Worm (Caenorhabditis elegans) whole organism, late embryonic: ENCODE results near the gene pat-2.

ENCODE experiments used
- nfya-1 ChIP-seq: sonication (generic microtip); optimal IDR thresholded peaks from 2 replicates; lab custom pipeline; 2017; ENCODE audit warnings: missing genetic modification characterization, mild to moderate bottlenecking, missing compliant biosample characterization, antibody characterized with exemption, moderate library complexity
- tbx-7 ChIP-seq: sonication (generic microtip); optimal IDR thresholded peaks from 2 replicates; lab custom pipeline; 2016; ENCODE audit warnings: missing genotype, missing genetic modification characterization, missing compliant biosample characterization
- zip-5 ChIP-seq: sonication (generic microtip); optimal IDR thresholded peaks from 2 replicates; lab custom pipeline; 2016; ENCODE audit warnings: missing genetic modification characterization, missing compliant biosample characterization

DNA sequence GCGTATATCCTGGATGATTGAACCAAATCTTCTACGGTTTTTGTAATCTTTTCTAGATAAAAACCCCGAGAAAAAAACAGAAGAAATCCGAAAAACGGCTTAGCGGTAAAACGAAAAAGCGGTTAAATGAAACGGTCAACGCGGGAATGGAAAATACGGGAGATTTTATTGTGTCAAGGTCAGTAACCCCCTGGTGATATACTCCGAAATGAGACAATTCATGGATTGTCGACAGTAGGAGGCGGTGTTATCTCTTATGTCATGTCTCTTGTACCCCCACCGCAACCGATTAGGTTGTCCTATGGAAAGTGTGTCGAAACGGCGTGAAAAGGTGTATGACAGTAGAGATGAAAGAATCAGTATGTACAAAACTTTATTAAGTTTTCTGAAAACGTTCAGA is 25.4 kb downstream of the pat-2 start:
- no peak for TF ChIP-seq nfya-1
- TF ChIP-seq zip-5: no peak
- no peak for TF ChIP-seq tbx-7 (tag; lab: Kevin White, UChicago)
